Fruit fly (Drosophila melanogaster): ENCODE results near the gene CG17841.

- no peak for TF ChIP-seq CTCF (optimal IDR thresholded peaks at IDR 0.05)
- TF ChIP-seq CG8478 (optimal IDR thresholded peaks at IDR 0.05), result no peak
These were observed 29.0 kb downstream of the CG17841 start for dm6 chrX:10396832-10397231.

All from S2 (cell line).